Comparison of ENCODE assay signal across 3 fruit fly cellular contexts in genomic region chrX:3361675-3362074, dm6.
TF ChIP-seq lines count a peak whose summit lies in the region.

No protein-coding gene starts in this region.

- TF ChIP-seq CTCF in whole organism, embryonic (GFP tag; optimal IDR thresholded peaks at IDR 0.05; lab: Kevin White, UChicago) = no peak

TF ChIP-seq in whole organism, adult, 20 proteins besides CTCF, POLR2A, EP300 and RAD21:
- TF ChIP-seq CG7101 (tag; optimal IDR thresholded peaks at IDR 0.05; lab: Kevin White, UChicago) = no peak
- TF ChIP-seq tj (GFP tag; optimal IDR thresholded peaks at IDR 0.05; lab: Kevin White, UChicago) = peak; percentile 96

TF ChIP-seq in whole organism, embryonic, 481 proteins besides CTCF, POLR2A, EP300 and RAD21:
- TF ChIP-seq yki (optimal IDR thresholded peaks at IDR 0.05; lab: Kevin White, UChicago) = no peak
- TF ChIP-seq sens (GFP tag; lab: Kevin White, UChicago) = peak; percentile 30
- no peak for TF ChIP-seq kah (GFP tag; optimal IDR thresholded peaks at IDR 0.05; lab: Kevin White, UChicago)
TF ChIP-seq in whole organism, embryonic: peak in this region for 1.

TF ChIP-seq in whole organism, prepupa, 60 proteins besides CTCF, POLR2A, EP300 and RAD21:
- TF ChIP-seq svp (GFP tag; lab: Kevin White, UChicago) (peak; percentile 48), Gug (GFP tag; IDR thresholded peaks at IDR 0.05; lab: Robert Waterston, UW) (no peak), Eip78C (GFP tag; lab: Kevin White, UChicago) (no peak), esn (GFP tag; optimal IDR thresholded peaks at IDR 0.05; lab: Kevin White, UChicago) (no peak)
